Fruit fly (Drosophila melanogaster) whole organism, embryonic: Measurements from ENCODE around the gene CG13676.

Experiments
- Atf6 ChIP-seq: fragments of 200-800 bp; sonication (Bioruptor generic); IDR thresholded peaks from 2 replicates; pipeline ENCODE4 v1.3.6; 2022; ENCODE audit warnings: missing biosample characterization, missing genetic modification characterization
- CG11695 ChIP-seq: fragments of 200-800 bp; sonication (Bioruptor generic); IDR thresholded peaks from 3 replicates; pipeline ENCODE4 v1.3.6; 2022; ENCODE audit warnings: missing biosample characterization, missing genetic modification characterization
- CG12155 ChIP-seq: fragments of 200-800 bp; sonication (Bioruptor generic); optimal IDR thresholded peaks from 3 replicates; lab custom pipeline; 2016; ENCODE audit warnings: missing biosample characterization, missing genetic modification characterization
- CG1233 ChIP-seq: fragments of 200-800 bp; sonication (Bioruptor generic); optimal IDR thresholded peaks from 4 replicates; lab custom pipeline; 2018; ENCODE audit warnings: missing biosample characterization, mild to moderate bottlenecking, missing genetic modification characterization
- CG13624 ChIP-seq: fragments of 200-800 bp; sonication (Bioruptor generic); optimal IDR thresholded peaks from 2 replicates; lab custom pipeline; 2016; ENCODE audit warnings: missing biosample characterization, missing genetic modification characterization
- CG14860 ChIP-seq: fragments of 200-800 bp; sonication (Bioruptor generic); IDR thresholded peaks from 3 replicates; pipeline ENCODE4 v1.3.6; 2022; ENCODE audit warnings: missing biosample characterization, missing genetic modification characterization; ENCODE audit not compliant: partially characterized antibody
- CG1603 ChIP-seq: fragments of 200-800 bp; sonication (Bioruptor generic); optimal IDR thresholded peaks from 2 replicates; lab custom pipeline; 2019; ENCODE audit warnings: missing biosample characterization, mild to moderate bottlenecking, missing genetic modification characterization, moderate library complexity
- CG18599 ChIP-seq: fragments of 200-800 bp; sonication (Bioruptor generic); optimal IDR thresholded peaks from 3 replicates; lab custom pipeline; 2017; ENCODE audit warnings: missing biosample characterization, missing genetic modification characterization, mild to moderate bottlenecking, moderate library complexity, missing genetic modification reagents
- CG18764 ChIP-seq: fragments of 200-800 bp; sonication (Bioruptor generic); optimal IDR thresholded peaks from 3 replicates; lab custom pipeline; 2016; ENCODE audit warnings: missing biosample characterization, missing genetic modification characterization
- CG31224 ChIP-seq: fragments of 200-800 bp; sonication (Bioruptor generic); IDR thresholded peaks from 2 replicates; pipeline ENCODE4 v1.3.6; 2022; ENCODE audit warnings: missing biosample characterization, missing genetic modification characterization
- CG32767 ChIP-seq: fragments of 200-800 bp; sonication (Bioruptor generic); IDR thresholded peaks from 2 replicates; pipeline ENCODE4 v1.3.6; 2022; ENCODE audit warnings: missing biosample characterization, missing genetic modification characterization
- CG32772 ChIP-seq: fragments of 200-800 bp; sonication (Bioruptor generic); IDR thresholded peaks from 2 replicates; pipeline ENCODE4 v1.3.6; 2022; ENCODE audit warnings: missing biosample characterization, missing genetic modification characterization
- CG7271 ChIP-seq: fragments of 200-800 bp; sonication (Bioruptor generic); optimal IDR thresholded peaks from 2 replicates; lab custom pipeline; 2018; ENCODE audit warnings: missing biosample characterization, mild to moderate bottlenecking, missing genetic modification characterization, moderate library complexity
- CG7372 ChIP-seq: fragments of 200-800 bp; sonication (Bioruptor generic); IDR thresholded peaks from 2 replicates; pipeline ENCODE4 v1.3.6; 2022; ENCODE audit warnings: missing biosample characterization, missing genetic modification characterization
- CG8765 ChIP-seq: fragments of 200-800 bp; sonication (Bioruptor generic); IDR thresholded peaks from 2 replicates; pipeline ENCODE4 v1.3.6; 2022; ENCODE audit warnings: missing biosample characterization, missing genetic modification characterization
- CG9609 ChIP-seq: fragments of 200-800 bp; sonication (Bioruptor generic); optimal IDR thresholded peaks from 3 replicates; lab custom pipeline; 2016; ENCODE audit warnings: missing biosample characterization, missing genetic modification characterization
- Chrac-16 ChIP-seq: fragments of 200-800 bp; sonication (Bioruptor generic); optimal IDR thresholded peaks from 3 replicates; lab custom pipeline; 2016; ENCODE audit warnings: missing biosample characterization, missing genetic modification characterization
- Dfd ChIP-seq, 2 experiments: fragments of >200 bp; optimal IDR thresholded peaks; 2 replicates each; lab custom pipeline; 2017; ENCODE audit warnings: missing biosample characterization in 2 of 2, missing genetic modification characterization in 2 of 2
- Elba2 ChIP-seq: fragments of 200-800 bp; sonication (Bioruptor generic); optimal IDR thresholded peaks from 3 replicates; lab custom pipeline; 2016; ENCODE audit warnings: missing biosample characterization, missing genetic modification characterization
- Gug ChIP-seq: fragments of 200-800 bp; sonication (Bioruptor generic); IDR thresholded peaks from 4 replicates; pipeline ENCODE4 v1.3.6; 2022; ENCODE audit warnings: missing biosample characterization, missing genetic modification characterization
- Hey ChIP-seq: fragments of 200-800 bp; sonication (Bioruptor generic); optimal IDR thresholded peaks from 3 replicates; lab custom pipeline; 2018; ENCODE audit warnings: missing biosample characterization, mild to moderate bottlenecking, missing genetic modification characterization
- HmgZ ChIP-seq: fragments of 200-800 bp; sonication (Bioruptor generic); optimal IDR thresholded peaks from 2 replicates; lab custom pipeline; 2018; ENCODE audit warnings: missing biosample characterization, mild to moderate bottlenecking, missing genetic modification characterization
- Mad ChIP-seq: fragments of 200-800 bp; sonication (Bioruptor generic); optimal IDR thresholded peaks from 2 replicates; lab custom pipeline; 2016; ENCODE audit warnings: missing biosample characterization, missing genetic modification characterization
- Optix ChIP-seq: fragments of 200-800 bp; sonication (Bioruptor generic); IDR thresholded peaks from 3 replicates; pipeline ENCODE4 v1.3.6; 2022; ENCODE audit warnings: missing biosample characterization, missing genetic modification characterization
- Poxn ChIP-seq: fragments of 200-800 bp; sonication (Bioruptor generic); IDR thresholded peaks from 2 replicates; pipeline ENCODE4 v1.3.6; 2022; ENCODE audit warnings: missing biosample characterization, missing genetic modification characterization
- Sin3A ChIP-seq: fragments of >200 bp; optimal IDR thresholded peaks from 2 replicates; lab custom pipeline; 2018
- YL-1 ChIP-seq: fragments of 200-800 bp; sonication (Bioruptor generic); optimal IDR thresholded peaks from 3 replicates; lab custom pipeline; 2017; ENCODE audit warnings: missing biosample characterization, mild to moderate bottlenecking, missing genetic modification characterization
- abd-A ChIP-seq: fragments of 200-800 bp; sonication (Bioruptor generic); optimal IDR thresholded peaks from 3 replicates; lab custom pipeline; 2019; ENCODE audit warnings: missing biosample characterization, mild to moderate bottlenecking, missing genetic modification characterization, moderate library complexity
- ara ChIP-seq: fragments of 200-800 bp; sonication (Bioruptor generic); IDR thresholded peaks from 2 replicates; pipeline ENCODE4 v1.3.6; 2022; ENCODE audit warnings: missing biosample characterization, missing genetic modification characterization
- ato ChIP-seq: fragments of 200-800 bp; sonication (Bioruptor generic); IDR thresholded peaks from 2 replicates; pipeline ENCODE4 v1.3.6; 2022; ENCODE audit warnings: missing biosample characterization, missing genetic modification characterization; ENCODE audit not compliant: partially characterized antibody
- bigmax ChIP-seq: fragments of 200-800 bp; sonication (Bioruptor generic); optimal IDR thresholded peaks from 2 replicates; lab custom pipeline; 2018; ENCODE audit warnings: missing biosample characterization, mild to moderate bottlenecking, missing genetic modification characterization
- emc ChIP-seq: fragments of 200-800 bp; sonication (Bioruptor generic); optimal IDR thresholded peaks from 2 replicates; lab custom pipeline; 2016; ENCODE audit warnings: missing biosample characterization, missing genetic modification characterization
- fd3F ChIP-seq: fragments of 200-800 bp; sonication (Bioruptor generic); optimal IDR thresholded peaks from 2 replicates; lab custom pipeline; 2018; ENCODE audit warnings: missing biosample characterization, mild to moderate bottlenecking, missing genetic modification characterization, moderate library complexity
- fu2 ChIP-seq: fragments of 200-800 bp; sonication (Bioruptor generic); optimal IDR thresholded peaks from 2 replicates; lab custom pipeline; 2016; ENCODE audit warnings: missing biosample characterization, missing genetic modification characterization
- insv ChIP-seq, 2 experiments: fragments of 200-800 bp; sonication (Bioruptor generic); optimal IDR thresholded peaks; 3 replicates each; lab custom pipeline; 2016 to 2018; ENCODE audit warnings: missing biosample characterization in 2 of 2, missing genetic modification characterization in 2 of 2
- jumu ChIP-seq: fragments of 200-800 bp; sonication (Bioruptor generic); optimal IDR thresholded peaks from 3 replicates; lab custom pipeline; 2016; ENCODE audit warnings: missing biosample characterization, missing genetic modification characterization
- mam ChIP-seq: fragments of 200-800 bp; sonication (Bioruptor generic); optimal IDR thresholded peaks from 3 replicates; lab custom pipeline; 2016; ENCODE audit warnings: missing biosample characterization, missing genetic modification characterization
- mld ChIP-seq: fragments of 200-800 bp; sonication (Bioruptor generic); IDR thresholded peaks from 3 replicates; pipeline ENCODE4 v1.3.6; 2022; ENCODE audit warnings: missing biosample characterization, missing genetic modification characterization; ENCODE audit not compliant: partially characterized antibody
- nerfin-1 ChIP-seq: fragments of 200-800 bp; sonication (Bioruptor generic); optimal IDR thresholded peaks from 3 replicates; lab custom pipeline; 2019; ENCODE audit warnings: missing biosample characterization, mild to moderate bottlenecking, missing genetic modification characterization, moderate library complexity
- oc ChIP-seq: fragments of 200-800 bp; sonication (Bioruptor generic); optimal IDR thresholded peaks from 2 replicates; lab custom pipeline; 2018; ENCODE audit warnings: missing biosample characterization, mild to moderate bottlenecking, missing genetic modification characterization, moderate library complexity
- p53 ChIP-seq: fragments of 200-800 bp; sonication (Bioruptor generic); optimal IDR thresholded peaks from 2 replicates; lab custom pipeline; 2016; ENCODE audit warnings: missing biosample characterization, missing genetic modification characterization
- pfk ChIP-seq: fragments of 200-800 bp; sonication (Bioruptor generic); optimal IDR thresholded peaks from 2 replicates; lab custom pipeline; 2018; ENCODE audit warnings: missing biosample characterization, mild to moderate bottlenecking, missing genetic modification characterization, moderate library complexity
- sima ChIP-seq: fragments of 200-800 bp; sonication (Bioruptor generic); optimal IDR thresholded peaks from 2 replicates; lab custom pipeline; 2016; ENCODE audit warnings: missing biosample characterization, missing genetic modification characterization
- slbo ChIP-seq: fragments of 200-800 bp; sonication (Bioruptor generic); IDR thresholded peaks from 2 replicates; pipeline ENCODE4 v1.3.6; 2022; ENCODE audit warnings: missing biosample characterization, missing genetic modification characterization
- so ChIP-seq: fragments of 200-800 bp; sonication (Bioruptor generic); IDR thresholded peaks from 3 replicates; pipeline ENCODE4 v1.3.6; 2022; ENCODE audit warnings: missing biosample characterization, missing genetic modification characterization
- tll ChIP-seq, 2 experiments: fragments of 200-800 bp in 1 of 2; fragments of >200 bp in 1 of 2; sonication (Bioruptor generic) in 1 of 2; optimal IDR thresholded peaks; 2 replicates each; lab custom pipeline; 2017 to 2019; ENCODE audit warnings: missing biosample characterization in 2 of 2, missing genetic modification characterization in 2 of 2, mild to moderate bottlenecking in 1 of 2, moderate library complexity in 1 of 2
- trem ChIP-seq: fragments of 200-800 bp; optimal IDR thresholded peaks from 3 replicates; lab custom pipeline; 2019; ENCODE audit warnings: missing biosample characterization, mild to moderate bottlenecking, missing genetic modification characterization, moderate library complexity
- vfl ChIP-seq: fragments of 200-800 bp; sonication (Bioruptor generic); optimal IDR thresholded peaks from 2 replicates; lab custom pipeline; 2016; ENCODE audit warnings: missing biosample characterization, missing genetic modification characterization
- wek ChIP-seq: fragments of 200-800 bp; sonication (Bioruptor generic); optimal IDR thresholded peaks from 3 replicates; lab custom pipeline; 2018; ENCODE audit warnings: missing biosample characterization, mild to moderate bottlenecking, missing genetic modification characterization, moderate library complexity

Gene CG13676

dm6 chr3L:8185263-8186227, 33.9 kb upstream of the CG13676 start (continued):
- TF ChIP-seq CG8765 (GFP tag; lab: Robert Waterston, UW) (no peak), CG14860 (no peak), CG32767 (GFP tag; lab: Robert Waterston, UW) (no peak), CG13624 (peak; percentile 12), Optix (GFP tag; lab: Robert Waterston, UW) (peak; percentile 56; the same call in 1 of the 3 replicates), Elba2 (GFP tag; lab: Kevin White, UChicago) (peak; percentile 67), Chrac-16 (GFP tag; lab: Kevin White, UChicago) (peak; percentile 34), CG18764 (GFP tag; lab: Kevin White, UChicago) (no peak), Mad (peak; percentile 41), tll (GFP tag; optimal IDR thresholded peaks at IDR 0.05; lab: Kevin White, UChicago) (no peak), CG1603 (tag; lab: Kevin White, UChicago) (peak; percentile 70), ara (peak; percentile 46; the same call in 1 of the 2 replicates), Atf6 (peak; percentile 67), CG7372 (GFP tag; lab: Robert Waterston, UW) (0 out of 2 replicates have a peak, but pooled peaks have one; percentile 27), Poxn (GFP tag; lab: Robert Waterston, UW) (no peak), so (GFP tag; lab: Robert Waterston, UW) (no peak), CG18599 (GFP tag; lab: Kevin White, UChicago) (peak; percentile 80), CG11695 (0 out of 3 replicates have a peak, but pooled peaks have one; percentile 34), Sin3A (lab: Kevin White, UChicago) (no peak), oc (peak; percentile 20), emc (GFP tag; lab: Kevin White, UChicago) (no peak), slbo (peak; percentile 69), sima (GFP tag; lab: Kevin White, UChicago) (no peak), CG32772 (GFP tag; lab: Robert Waterston, UW) (peak; percentile 48), nerfin-1 (tag; lab: Kevin White, UChicago) (peak; percentile 2), HmgZ (tag; lab: Kevin White, UChicago) (no peak), Hey (peak; percentile 53), trem (tag; lab: Kevin White, UChicago) (no peak), pfk (GFP tag; lab: Kevin White, UChicago) (no peak), fd3F (GFP tag; lab: Kevin White, UChicago) (no peak), YL-1 (GFP tag; lab: Kevin White, UChicago) (no peak), abd-A (no peak), mld (GFP tag; lab: Robert Waterston, UW) (no peak), fu2 (GFP tag; lab: Kevin White, UChicago) (peak; percentile 51), CG7271 (no peak), CG31224 (GFP tag; lab: Robert Waterston, UW) (0 out of 2 replicates have a peak, but pooled peaks have one; percentile 16), CG9609 (peak; percentile 57), Dfd (GFP tag; optimal IDR thresholded peaks at IDR 0.05; lab: Kevin White, UChicago) (no peak), mam (GFP tag; lab: Kevin White, UChicago) (peak; percentile 76), CG12155 (GFP tag; lab: Kevin White, UChicago) (peak; percentile 47), insv (GFP tag; optimal IDR thresholded peaks at IDR 0.05; lab: Kevin White, UChicago) (no peak), Gug (GFP tag; lab: Robert Waterston, UW) (peak; percentile 60; the same call in 2 of the 4 replicates), wek (no peak), bigmax (GFP tag; lab: Kevin White, UChicago) (no peak), vfl (GFP tag; lab: Kevin White, UChicago) (peak; percentile 32), ato (no peak), p53 (GFP tag; lab: Kevin White, UChicago) (peak; percentile 18), jumu (peak; percentile 42), CG1233 (GFP tag; lab: Kevin White, UChicago) (no peak)
